Fruit fly (Drosophila melanogaster) whole organism, adult: ENCODE data around the gene CG17770.

ENCODE experiments used
- CG1620 ChIP-seq: fragments of 200-800 bp; sonication (Bioruptor generic); optimal IDR thresholded peaks from 2 replicates; lab custom pipeline; 2016; ENCODE audit warnings: missing biosample characterization, missing genetic modification characterization
- CG33017 ChIP-seq: fragments of 200-800 bp; sonication (Bioruptor generic); optimal IDR thresholded peaks from 2 replicates; lab custom pipeline; 2018; ENCODE audit warnings: missing biosample characterization, mild to moderate bottlenecking, missing genetic modification characterization, moderate library complexity
- CG5204 ChIP-seq: fragments of 200-800 bp; sonication (Bioruptor generic); optimal IDR thresholded peaks from 2 replicates; lab custom pipeline; 2016; ENCODE audit warnings: missing biosample characterization, missing genetic modification characterization
- CG7045 ChIP-seq: fragments of 200-800 bp; sonication (Bioruptor generic); optimal IDR thresholded peaks from 2 replicates; lab custom pipeline; 2017; ENCODE audit warnings: missing biosample characterization, mild to moderate bottlenecking, missing genetic modification characterization
- CG7101 ChIP-seq: fragments of 200-800 bp; sonication (Bioruptor generic); optimal IDR thresholded peaks from 2 replicates; lab custom pipeline; 2018; ENCODE audit warnings: missing biosample characterization, mild to moderate bottlenecking, missing genetic modification characterization, moderate library complexity
- Hr96 ChIP-seq: fragments of 200-800 bp; sonication (Bioruptor generic); optimal IDR thresholded peaks from 2 replicates; lab custom pipeline; 2016; ENCODE audit warnings: missing biosample characterization, missing genetic modification characterization
- bab1 ChIP-seq: fragments of 200-800 bp; sonication (Bioruptor generic); optimal IDR thresholded peaks from 3 replicates; lab custom pipeline; 2019; ENCODE audit warnings: missing biosample characterization, mild to moderate bottlenecking, missing genetic modification characterization, moderate library complexity
- kay ChIP-seq: fragments of 200-800 bp; sonication (Bioruptor generic); peaks from one replicate; lab custom pipeline; 2016; ENCODE audit warnings: missing biosample characterization, missing genetic modification characterization, borderline replicate concordance
- ovo ChIP-seq: fragments of 200-800 bp; sonication (Bioruptor generic); optimal IDR thresholded peaks from 2 replicates; lab custom pipeline; 2016; ENCODE audit warnings: missing biosample characterization, missing genetic modification characterization
- toe ChIP-seq: fragments of 200-800 bp; sonication (Bioruptor generic); optimal IDR thresholded peaks from 2 replicates; lab custom pipeline; 2016; ENCODE audit warnings: missing biosample characterization, missing genetic modification characterization

- TF ChIP-seq ovo = no peak
- TF ChIP-seq CG1620 (GFP tag; lab: Kevin White, UChicago) = no peak
- TF ChIP-seq CG7101 (tag; lab: Kevin White, UChicago) = no peak
- peak; percentile 3 for TF ChIP-seq toe (GFP tag; lab: Kevin White, UChicago)
- no peak for TF ChIP-seq bab1
- TF ChIP-seq Hr96 (GFP tag; lab: Kevin White, UChicago) = no peak
- peak; percentile 48 for TF ChIP-seq CG7045 (GFP tag; lab: Kevin White, UChicago)
- no peak for TF ChIP-seq CG5204 (GFP tag; lab: Kevin White, UChicago)
- TF ChIP-seq CG33017 (tag; lab: Kevin White, UChicago) = no peak
- no peak for TF ChIP-seq kay (GFP tag; lab: Kevin White, UChicago)
Measured at dm6 chr3R:25855594-25856305, 44.0 kb downstream of the CG17770 start, which contains the start of gene CG5890.
